Fruit fly (Drosophila melanogaster): ENCODE results near the gene CG7024.
A peak's percentile ranks its signal among the peaks of the same experiment; 100 is the strongest.

Gene CG7024

DNA sequence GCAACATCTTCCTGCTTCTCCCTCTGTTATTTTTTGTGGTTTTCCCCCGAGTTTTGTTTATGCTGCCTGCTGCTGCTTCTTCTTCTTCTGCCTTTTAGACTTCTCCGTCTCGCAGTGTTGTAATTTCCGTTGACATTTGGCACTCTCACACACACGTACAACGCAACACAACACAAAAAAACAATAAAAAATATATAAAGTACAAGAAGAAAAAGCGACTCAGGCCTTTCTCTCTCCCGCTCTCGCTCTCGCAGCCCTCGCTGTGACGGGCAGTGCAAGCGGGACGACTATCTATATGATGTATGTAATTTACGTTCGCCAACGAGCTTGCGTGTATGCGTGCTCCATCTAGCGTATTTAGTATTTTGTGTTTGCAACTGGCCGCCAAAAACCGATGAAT lies 19.0 kb upstream of the CG7024 start (continued):
- TF ChIP-seq CG13123 (GFP tag; optimal IDR thresholded peaks at IDR 0.05) = no peak
- no peak for TF ChIP-seq Hmx (GFP tag; optimal IDR thresholded peaks at IDR 0.05)
- TF ChIP-seq CG12236 (GFP tag; optimal IDR thresholded peaks at IDR 0.05) = no peak
- TF ChIP-seq da (GFP tag; optimal IDR thresholded peaks at IDR 0.05) = no peak
- no peak for TF ChIP-seq CG15479 (GFP tag; optimal IDR thresholded peaks at IDR 0.05)
- TF ChIP-seq CG15011 (GFP tag; optimal IDR thresholded peaks at IDR 0.05) = no peak
- TF ChIP-seq CG6765 (GFP tag; optimal IDR thresholded peaks at IDR 0.05) = no peak
- TF ChIP-seq ems (GFP tag; optimal IDR thresholded peaks at IDR 0.05) = no peak
- no peak for TF ChIP-seq ken (GFP tag; IDR thresholded peaks at IDR 0.05)
- peak; percentile 91 for TF ChIP-seq CG1832 (GFP tag; optimal IDR thresholded peaks at IDR 0.05)
- no peak for TF ChIP-seq ATbp (GFP tag; optimal IDR thresholded peaks at IDR 0.05)
- TF ChIP-seq CG4617 (GFP tag; optimal IDR thresholded peaks at IDR 0.05; ENCODE audit: borderline replicate concordance) = no peak
- no peak for TF ChIP-seq CG32772 (GFP tag; IDR thresholded peaks at IDR 0.05)
- peak in 1 of 2 experiments; percentile 46 for TF ChIP-seq Pdp1 (GFP tag; optimal IDR thresholded peaks at IDR 0.05)
- no peak for TF ChIP-seq maf-S (GFP tag; optimal IDR thresholded peaks at IDR 0.05)
- TF ChIP-seq CG2129 (GFP tag; IDR thresholded peaks at IDR 0.05; ENCODE audit: partially characterized antibody) = no peak
- no peak for TF ChIP-seq CG33213 (GFP tag; optimal IDR thresholded peaks at IDR 0.05)
- TF ChIP-seq unpg (GFP tag; optimal IDR thresholded peaks at IDR 0.05) = no peak
- TF ChIP-seq CG4424 (GFP tag; optimal IDR thresholded peaks at IDR 0.05) = no peak
- no peak for TF ChIP-seq crol (GFP tag; IDR thresholded peaks at IDR 0.05)
- no peak for TF ChIP-seq ro (GFP tag; IDR thresholded peaks at IDR 0.05)
- no peak for TF ChIP-seq stc (GFP tag; IDR thresholded peaks at IDR 0.05)
- no peak for TF ChIP-seq Tbp (GFP tag; optimal IDR thresholded peaks at IDR 0.05)
- TF ChIP-seq CG12769 (tag; optimal IDR thresholded peaks at IDR 0.05) = no peak
- no peak for TF ChIP-seq CG8388 (GFP tag; optimal IDR thresholded peaks at IDR 0.05)
- no peak for TF ChIP-seq Bgb (GFP tag; IDR thresholded peaks at IDR 0.05; ENCODE audit: partially characterized antibody)
- TF ChIP-seq BEAF-32 (GFP tag; optimal IDR thresholded peaks at IDR 0.05) = no peak
- TF ChIP-seq chn (GFP tag; optimal IDR thresholded peaks at IDR 0.05) = no peak
- peak; percentile 20; the same call in 1 of the 2 replicates for TF ChIP-seq MBD-R2 (GFP tag; IDR thresholded peaks at IDR 0.05)
- TF ChIP-seq nom (GFP tag; optimal IDR thresholded peaks at IDR 0.05) = peak; percentile 87
- no peak for TF ChIP-seq CG12659 (GFP tag; optimal IDR thresholded peaks at IDR 0.05)
- TF ChIP-seq CG15601 (tag; optimal IDR thresholded peaks at IDR 0.05) = no peak
- no peak for TF ChIP-seq slou (GFP tag; optimal IDR thresholded peaks at IDR 0.05)
- peak in 1 of 3 experiments; percentile 58 for TF ChIP-seq lola (GFP tag; optimal IDR thresholded peaks at IDR 0.05)
- TF ChIP-seq NK7.1 (GFP tag; optimal IDR thresholded peaks at IDR 0.05) = no peak
- TF ChIP-seq CG10462 (GFP tag; optimal IDR thresholded peaks at IDR 0.05) = no peak
- peak; percentile 11 for TF ChIP-seq exex (tag; optimal IDR thresholded peaks at IDR 0.05)
- no peak for TF ChIP-seq CG8089 (GFP tag; optimal IDR thresholded peaks at IDR 0.05)

DNA sequence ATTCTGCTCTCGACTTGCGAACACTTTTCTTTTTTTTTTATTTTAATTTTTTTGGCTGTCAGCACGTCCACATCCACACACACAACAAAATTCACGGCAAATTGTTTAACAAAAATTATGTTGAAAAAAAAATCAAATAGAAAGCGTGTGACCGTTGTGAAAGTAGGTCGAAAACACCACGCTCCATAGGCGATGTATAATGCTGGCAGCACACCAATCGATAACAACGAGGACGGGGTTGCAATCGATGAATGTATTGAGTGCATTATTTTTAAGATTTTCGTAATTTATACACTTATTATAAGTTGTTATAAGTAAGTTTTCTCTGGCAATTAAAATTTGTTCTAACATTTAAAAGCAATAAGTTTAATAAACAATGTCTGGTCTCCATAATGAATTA lies 18.4 kb upstream of the CG7024 start, which contains the start of gene Pp2C1:
Pp2C1 (minus strand) TSS at position 181 of the 400 bp plus-strand sequence.
- TF ChIP-seq p53 (GFP tag; optimal IDR thresholded peaks at IDR 0.05) (no peak), CG31441 (GFP tag; IDR thresholded peaks at IDR 0.05) (no peak), CG16813 (GFP tag; IDR thresholded peaks at IDR 0.05; ENCODE audit: partially characterized antibody) (peak; percentile 80), CG10366 (GFP tag; IDR thresholded peaks at IDR 0.05) (no peak), yki (optimal IDR thresholded peaks at IDR 0.05) (no peak), D (optimal IDR thresholded peaks at IDR 0.05) (no peak), D (GFP tag; optimal IDR thresholded peaks at IDR 0.05) (no peak), CG6791 (GFP tag; IDR thresholded peaks at IDR 0.05; ENCODE audit: partially characterized antibody) (peak; percentile 85), CG2202 (tag; optimal IDR thresholded peaks at IDR 0.05) (no peak), CG6689 (GFP tag; IDR thresholded peaks at IDR 0.05) (no peak), Doc3 (GFP tag; IDR thresholded peaks at IDR 0.05; ENCODE audit: partially characterized antibody) (peak; percentile 60; the same call in 2 of the 3 replicates), CG32772 (GFP tag; IDR thresholded peaks at IDR 0.05) (0 out of 2 replicates have a peak, but pooled peaks have one; percentile 22), Scr (GFP tag; IDR thresholded peaks at IDR 0.05; ENCODE audit: partially characterized antibody) (peak; percentile 77), CG17912 (GFP tag; optimal IDR thresholded peaks at IDR 0.05) (no peak), Sox100B (GFP tag; optimal IDR thresholded peaks at IDR 0.05) (no peak), HmgD (GFP tag; optimal IDR thresholded peaks at IDR 0.05) (no peak)

Data from whole organism, embryonic.